Worm (Caenorhabditis elegans) whole organism, L3 larva: ENCODE data around the gene algn-3.

Experiments used
- nfya-1 ChIP-seq: sonication (generic microtip); optimal IDR thresholded peaks from 2 replicates; lab custom pipeline; 2017; ENCODE audit warnings: missing genetic modification characterization, mild to moderate bottlenecking, missing compliant biosample characterization, antibody characterized with exemption, moderate library complexity; ENCODE audit not compliant: insufficient read depth
- nhr-25 ChIP-seq: sonication (generic microtip); optimal IDR thresholded peaks from 2 replicates; lab custom pipeline; 2017; ENCODE audit warnings: missing biosample characterization, missing genetic modification characterization

- TF ChIP-seq nfya-1 (tag; lab: Kevin White, UChicago) (no peak), nhr-25 (tag; lab: Kevin White, UChicago) (no peak)
These were observed 36.8 kb downstream of the algn-3 start for ce11 chrII:14095875-14096274.
